Fruit fly (Drosophila melanogaster) whole organism, embryonic: ENCODE measurements around the gene CG7912.
A peak's percentile ranks its signal among the peaks of the same experiment; 100 is the strongest.

ENCODE experiments used
- CG10979 ChIP-seq: fragments of 200-800 bp; sonication (Bioruptor generic); optimal IDR thresholded peaks from 2 replicates; lab custom pipeline; 2018; ENCODE audit warnings: missing biosample characterization, mild to moderate bottlenecking, missing genetic modification characterization, moderate library complexity
- CG12219 ChIP-seq: fragments of 200-800 bp; sonication (Bioruptor generic); optimal IDR thresholded peaks from 3 replicates; lab custom pipeline; 2018; ENCODE audit warnings: missing biosample characterization, mild to moderate bottlenecking, missing genetic modification characterization
- CG13287 ChIP-seq: fragments of 200-800 bp; sonication (Bioruptor generic); IDR thresholded peaks from 2 replicates; pipeline ENCODE4 v1.3.6; 2022; ENCODE audit warnings: missing biosample characterization, missing genetic modification characterization; ENCODE audit not compliant: partially characterized antibody
- CG13624 ChIP-seq: fragments of 200-800 bp; sonication (Bioruptor generic); optimal IDR thresholded peaks from 2 replicates; lab custom pipeline; 2016; ENCODE audit warnings: missing biosample characterization, missing genetic modification characterization
- CG15514 ChIP-seq: fragments of 200-800 bp; sonication (Bioruptor generic); optimal IDR thresholded peaks from 3 replicates; lab custom pipeline; 2017; ENCODE audit warnings: missing biosample characterization, missing genetic modification characterization, mild to moderate bottlenecking, moderate library complexity, missing genetic modification reagents
- CG15601 ChIP-seq: fragments of 200-800 bp; sonication (Bioruptor generic); optimal IDR thresholded peaks from 3 replicates; lab custom pipeline; 2019; ENCODE audit warnings: missing biosample characterization, mild to moderate bottlenecking, missing genetic modification characterization, moderate library complexity
- CG17568 ChIP-seq: fragments of 200-800 bp; sonication (Bioruptor generic); optimal IDR thresholded peaks from 2 replicates; lab custom pipeline; 2018; ENCODE audit warnings: missing biosample characterization, mild to moderate bottlenecking, missing genetic modification characterization, moderate library complexity
- CG17912 ChIP-seq: fragments of 200-800 bp; sonication (Bioruptor generic); optimal IDR thresholded peaks from 2 replicates; lab custom pipeline; 2018; ENCODE audit warnings: missing biosample characterization, mild to moderate bottlenecking, missing genetic modification characterization
- CG2712 ChIP-seq: fragments of 200-800 bp; optimal IDR thresholded peaks from 3 replicates; lab custom pipeline; 2019; ENCODE audit warnings: missing biosample characterization, mild to moderate bottlenecking, missing genetic modification characterization, moderate library complexity
- CG34224 ChIP-seq: fragments of 200-800 bp; sonication (Bioruptor generic); IDR thresholded peaks from 3 replicates; pipeline ENCODE4 v1.3.6; 2022; ENCODE audit warnings: missing biosample characterization, missing genetic modification characterization; ENCODE audit not compliant: partially characterized antibody
- CG6254 ChIP-seq: fragments of 200-800 bp; sonication (Bioruptor generic); optimal IDR thresholded peaks from 3 replicates; lab custom pipeline; 2017; ENCODE audit warnings: mild to moderate bottlenecking, missing biosample characterization, missing genetic modification reagents, missing genetic modification characterization
- CG6683 ChIP-seq: fragments of 200-800 bp; sonication (Bioruptor generic); optimal IDR thresholded peaks from 2 replicates; lab custom pipeline; 2017; ENCODE audit warnings: missing biosample characterization, mild to moderate bottlenecking, missing genetic modification characterization, missing genetic modification reagents
- CG6791 ChIP-seq: fragments of 200-800 bp; sonication (Bioruptor generic); IDR thresholded peaks from 3 replicates; pipeline ENCODE4 v1.3.6; 2022; ENCODE audit warnings: missing biosample characterization, missing genetic modification characterization; ENCODE audit not compliant: partially characterized antibody
- CG7987 ChIP-seq: fragments of 200-800 bp; sonication (Bioruptor generic); optimal IDR thresholded peaks from 2 replicates; lab custom pipeline; 2018; ENCODE audit warnings: missing biosample characterization, mild to moderate bottlenecking, missing genetic modification characterization, moderate library complexity
- CG8478 ChIP-seq: fragments of >200 bp; optimal IDR thresholded peaks from 2 replicates; lab custom pipeline; 2018
- CG8944 ChIP-seq: fragments of 200-800 bp; sonication (Bioruptor generic); optimal IDR thresholded peaks from 3 replicates; lab custom pipeline; 2016; ENCODE audit warnings: missing biosample characterization, missing genetic modification characterization
- CTCF ChIP-seq: fragments of 200-800 bp; sonication (Bioruptor generic); optimal IDR thresholded peaks from 2 replicates; lab custom pipeline; 2017; ENCODE audit warnings: missing biosample characterization, mild to moderate bottlenecking, missing genetic modification characterization, moderate library complexity
- Dll ChIP-seq: fragments of 200-800 bp; sonication (Bioruptor generic); IDR thresholded peaks from 4 replicates; pipeline ENCODE4 v1.3.6; 2022; ENCODE audit warnings: missing biosample characterization, missing genetic modification characterization; ENCODE audit not compliant: partially characterized antibody
- ERR ChIP-seq: fragments of 200-800 bp; sonication (Bioruptor generic); optimal IDR thresholded peaks from 2 replicates; lab custom pipeline; 2016; ENCODE audit warnings: missing biosample characterization, missing genetic modification characterization
- HmgD ChIP-seq: fragments of 200-800 bp; sonication (Bioruptor generic); optimal IDR thresholded peaks from 3 replicates; lab custom pipeline; 2016; ENCODE audit warnings: missing biosample characterization, missing genetic modification characterization
- HmgZ ChIP-seq: fragments of 200-800 bp; sonication (Bioruptor generic); optimal IDR thresholded peaks from 2 replicates; lab custom pipeline; 2018; ENCODE audit warnings: missing biosample characterization, mild to moderate bottlenecking, missing genetic modification characterization
- Mad ChIP-seq: fragments of 200-800 bp; sonication (Bioruptor generic); optimal IDR thresholded peaks from 2 replicates; lab custom pipeline; 2016; ENCODE audit warnings: missing biosample characterization, missing genetic modification characterization
- Meics ChIP-seq: fragments of 200-800 bp; sonication (Bioruptor generic); optimal IDR thresholded peaks from 2 replicates; lab custom pipeline; 2017; ENCODE audit warnings: missing biosample characterization, mild to moderate bottlenecking, missing genetic modification characterization
- NFAT ChIP-seq: fragments of 200-800 bp; sonication (Bioruptor generic); IDR thresholded peaks from 2 replicates; pipeline ENCODE4 v1.3.6; 2022; ENCODE audit warnings: missing biosample characterization, missing genetic modification characterization
- NfI ChIP-seq: fragments of 200-800 bp; sonication (Bioruptor generic); optimal IDR thresholded peaks from 3 replicates; lab custom pipeline; 2018; ENCODE audit warnings: missing biosample characterization, mild to moderate bottlenecking, missing genetic modification characterization, moderate library complexity
- Opbp ChIP-seq: fragments of 200-800 bp; sonication (Bioruptor generic); IDR thresholded peaks from 3 replicates; pipeline ENCODE4 v1.3.6; 2022; ENCODE audit warnings: missing biosample characterization, missing genetic modification characterization; ENCODE audit not compliant: partially characterized antibody
- Sox102F ChIP-seq: fragments of 200-800 bp; sonication (Bioruptor generic); optimal IDR thresholded peaks from 2 replicates; lab custom pipeline; 2018; ENCODE audit warnings: missing biosample characterization, mild to moderate bottlenecking, missing genetic modification characterization, moderate library complexity
- ac ChIP-seq: fragments of 200-800 bp; sonication (Bioruptor generic); optimal IDR thresholded peaks from 3 replicates; lab custom pipeline; 2017; ENCODE audit warnings: missing biosample characterization, mild to moderate bottlenecking, missing genetic modification characterization
- bbx ChIP-seq: fragments of 200-800 bp; sonication (Bioruptor generic); IDR thresholded peaks from 2 replicates; pipeline ENCODE4 v1.3.6; 2022; ENCODE audit warnings: missing biosample characterization, missing genetic modification characterization; ENCODE audit not compliant: partially characterized antibody
- ci ChIP-seq: fragments of 200-800 bp; sonication (Bioruptor generic); IDR thresholded peaks from 3 replicates; pipeline ENCODE4 v1.3.6; 2022; ENCODE audit warnings: missing biosample characterization, missing genetic modification characterization
- crp ChIP-seq, 2 experiments: fragments of 200-800 bp; sonication (Bioruptor generic); optimal IDR thresholded peaks; 2 replicates in 1 of 2; 3 replicates in 1 of 2; lab custom pipeline; 2017; ENCODE audit warnings: missing biosample characterization in 2 of 2, missing genetic modification characterization in 2 of 2, mild to moderate bottlenecking in 1 of 2, moderate library complexity in 1 of 2
- disco-r ChIP-seq: fragments of 200-800 bp; sonication (Bioruptor generic); optimal IDR thresholded peaks from 2 replicates; lab custom pipeline; 2016; ENCODE audit warnings: missing biosample characterization, missing genetic modification characterization
- dpn ChIP-seq, 2 experiments: fragments of 200-800 bp; sonication (Bioruptor generic); optimal IDR thresholded peaks; 3 replicates each; lab custom pipeline; 2016; ENCODE audit warnings: missing biosample characterization in 2 of 2, missing genetic modification characterization in 2 of 2
- ken ChIP-seq: fragments of 200-800 bp; sonication (Bioruptor generic); IDR thresholded peaks from 3 replicates; pipeline ENCODE4 v1.3.6; 2022; ENCODE audit warnings: missing biosample characterization, missing genetic modification characterization
- maf-S ChIP-seq: fragments of 200-800 bp; sonication (Bioruptor generic); optimal IDR thresholded peaks from 2 replicates; lab custom pipeline; 2016; ENCODE audit warnings: missing biosample characterization, missing genetic modification characterization
- pan ChIP-seq, 4 experiments: fragments of >200 bp in 3 of 4; fragments of 200-800 bp in 1 of 4; sonication (Bioruptor generic) in 1 of 4; optimal IDR thresholded peaks in 3 of 4; IDR thresholded peaks in 1 of 4; 2 replicates each; pipeline versions ENCODE4 v1.3.6 to Lab custom; 2017 to 2022; ENCODE audit warnings: missing biosample characterization in 2 of 4, missing genetic modification characterization in 2 of 4, mixed read lengths in 1 of 4
- pzg ChIP-seq: fragments of 200-800 bp; sonication (Bioruptor generic); optimal IDR thresholded peaks from 3 replicates; lab custom pipeline; 2018; ENCODE audit warnings: missing biosample characterization, mild to moderate bottlenecking, missing genetic modification characterization, moderate library complexity
- ranshi ChIP-seq: fragments of 200-800 bp; sonication (Bioruptor generic); IDR thresholded peaks from 2 replicates; pipeline ENCODE4 v1.3.6; 2022; ENCODE audit warnings: missing biosample characterization, missing genetic modification characterization
- repo ChIP-seq: fragments of 200-800 bp; sonication (Bioruptor generic); optimal IDR thresholded peaks from 2 replicates; lab custom pipeline; 2016; ENCODE audit warnings: missing biosample characterization, missing genetic modification characterization
- row ChIP-seq: fragments of 200-800 bp; sonication (Bioruptor generic); IDR thresholded peaks from 3 replicates; pipeline ENCODE4 v1.3.6; 2022; ENCODE audit warnings: missing biosample characterization, missing genetic modification characterization
- sc ChIP-seq, 3 experiments: fragments of >200 bp in 2 of 3; fragments of 200-800 bp in 1 of 3; sonication (Bioruptor generic) in 1 of 3; optimal IDR thresholded peaks; 2 replicates in 2 of 3; 3 replicates in 1 of 3; lab custom pipeline; 2017; ENCODE audit warnings: mild to moderate bottlenecking in 1 of 3, missing biosample characterization in 1 of 3, missing genetic modification characterization in 1 of 3, missing genetic modification reagents in 1 of 3
- sens ChIP-seq: fragments of 200-800 bp; sonication (Bioruptor generic); peaks from one replicate; lab custom pipeline; 2016; ENCODE audit warnings: missing biosample characterization, missing genetic modification characterization
- slbo ChIP-seq: fragments of 200-800 bp; sonication (Bioruptor generic); IDR thresholded peaks from 2 replicates; pipeline ENCODE4 v1.3.6; 2022; ENCODE audit warnings: missing biosample characterization, missing genetic modification characterization
- slou ChIP-seq: fragments of 200-800 bp; sonication (Bioruptor generic); optimal IDR thresholded peaks from 3 replicates; lab custom pipeline; 2016; ENCODE audit warnings: missing biosample characterization, missing genetic modification characterization
- trem ChIP-seq: fragments of 200-800 bp; optimal IDR thresholded peaks from 3 replicates; lab custom pipeline; 2019; ENCODE audit warnings: missing biosample characterization, mild to moderate bottlenecking, missing genetic modification characterization, moderate library complexity
- usp ChIP-seq: fragments of >200 bp; optimal IDR thresholded peaks from 2 replicates; lab custom pipeline; 2017; ENCODE audit warnings: missing biosample characterization, missing genetic modification characterization
- vvl ChIP-seq: fragments of 200-800 bp; sonication (Bioruptor generic); IDR thresholded peaks from 2 replicates; pipeline ENCODE4 v1.3.6; 2022; ENCODE audit warnings: missing biosample characterization, missing genetic modification characterization

CG7912 gene

DNA sequence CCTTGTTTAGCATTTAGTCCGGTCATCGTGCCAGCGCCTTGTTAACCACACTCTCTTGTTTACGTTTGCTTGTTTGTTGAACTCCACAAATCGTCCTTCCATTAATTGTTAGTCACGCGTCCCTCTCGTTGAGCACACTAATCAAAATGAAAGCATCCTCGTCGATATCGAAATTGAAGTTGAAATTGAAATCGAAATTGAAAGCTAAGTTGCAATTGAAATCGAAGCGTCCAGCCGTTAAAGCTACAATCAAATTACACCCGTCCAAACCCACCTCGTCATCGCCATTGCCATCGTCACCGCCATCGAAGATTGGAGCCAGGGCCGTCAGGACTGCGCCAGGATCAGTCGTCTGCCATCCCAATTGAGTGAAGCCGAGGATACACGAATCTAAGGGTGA lies 14.5 kb upstream of the CG7912 start:
- TF ChIP-seq CG10979 (tag; lab: Kevin White, UChicago), result no peak
- TF ChIP-seq vvl (GFP tag; lab: Robert Waterston, UW), result 0 out of 2 replicates have a peak, but pooled peaks have one; percentile 8
- TF ChIP-seq CG15601, result peak; percentile 97

DNA sequence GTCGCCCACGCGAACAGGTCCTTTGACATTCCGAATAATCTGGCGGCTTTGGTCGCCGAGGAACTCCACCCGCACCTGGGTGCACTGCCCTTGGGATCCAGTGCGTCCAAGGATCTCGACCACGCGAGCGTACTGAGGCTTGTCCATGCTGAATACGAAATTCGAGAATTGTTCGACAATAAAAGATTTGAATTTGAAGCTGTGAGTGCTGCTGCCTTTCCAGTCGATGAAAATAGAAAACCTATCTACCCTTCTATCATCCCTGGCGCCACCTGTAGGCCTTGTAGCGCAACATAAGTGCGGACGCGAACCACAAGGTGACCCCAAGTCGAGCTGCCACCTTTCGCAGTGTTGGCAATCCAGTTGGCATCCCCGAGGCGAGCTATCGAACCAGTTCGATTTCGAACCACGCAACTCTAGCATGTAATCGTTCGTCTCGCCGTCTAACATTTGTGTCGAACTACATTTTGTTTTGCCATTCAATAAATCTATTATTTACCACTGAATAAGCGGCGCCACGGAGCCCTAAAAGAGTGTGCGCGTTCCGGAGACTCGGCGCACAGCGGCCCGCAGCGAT lies 13.6 kb upstream of the CG7912 start, which contains the start of the genes RpS28a and Axn:
Gene RpS28a, minus strand, starts transcription at position 197 of the 577 bp plus-strand sequence.
Gene Axn, plus strand, starts transcription at position 391 of the 577 bp plus-strand sequence.
- TF ChIP-seq CTCF (GFP tag; lab: Kevin White, UChicago), result peak; percentile 97
- no peak for TF ChIP-seq NfI (GFP tag; lab: Kevin White, UChicago)
- TF ChIP-seq CG7987 (GFP tag; lab: Kevin White, UChicago), result peak; percentile 39
- no peak for TF ChIP-seq ranshi (GFP tag; lab: Robert Waterston, UW)
- peak; percentile 31 for TF ChIP-seq HmgZ (tag; lab: Kevin White, UChicago)
- peak; percentile 32; the same call in 1 of the 3 replicates for TF ChIP-seq ci (GFP tag; lab: Robert Waterston, UW)
- TF ChIP-seq ERR (GFP tag; lab: Kevin White, UChicago), result peak; percentile 94
- peak; percentile 50 for TF ChIP-seq CG8944 (GFP tag; lab: Kevin White, UChicago)
- peak; percentile 37 to 42 for TF ChIP-seq dpn (GFP tag; optimal IDR thresholded peaks at IDR 0.05; lab: Kevin White, UChicago)
- TF ChIP-seq repo (GFP tag; lab: Kevin White, UChicago), result no peak
- TF ChIP-seq CG6683 (GFP tag; lab: Kevin White, UChicago), result no peak
- peak; percentile 52 for TF ChIP-seq slbo (GFP tag; lab: Robert Waterston, UW)
- no peak for TF ChIP-seq CG17568 (GFP tag; lab: Kevin White, UChicago)
- peak; percentile 99 for TF ChIP-seq trem
- TF ChIP-seq HmgD (GFP tag; lab: Kevin White, UChicago), result peak; percentile 83
- TF ChIP-seq CG13624 (GFP tag; lab: Kevin White, UChicago), result peak; percentile 28
- TF ChIP-seq pan (optimal IDR thresholded peaks at IDR 0.05; lab: Kevin White, UChicago), result no peak
- peak in 1 of 2 experiments; percentile 26 for TF ChIP-seq pan (GFP tag; optimal IDR thresholded peaks at IDR 0.05 in 1 of 2, IDR thresholded peaks at IDR 0.05 in 1 of 2)
- TF ChIP-seq CG17912 (GFP tag; lab: Kevin White, UChicago), result peak; percentile 32
- peak; percentile 76; the same call in 3 of the 4 replicates for TF ChIP-seq Dll (GFP tag; lab: Robert Waterston, UW)
- peak; percentile 26; the same call in 2 of the 3 replicates for TF ChIP-seq row (GFP tag; lab: Robert Waterston, UW)
- peak; percentile 26 for TF ChIP-seq maf-S (GFP tag; lab: Kevin White, UChicago)
- peak; percentile 81 for TF ChIP-seq CG8478 (lab: Kevin White, UChicago)
- 0 out of 3 replicates have a peak, but pooled peaks have one; percentile 10 for TF ChIP-seq CG34224 (GFP tag; lab: Robert Waterston, UW)
- no peak for TF ChIP-seq CG12219
- TF ChIP-seq sens (GFP tag; lab: Kevin White, UChicago), result peak; percentile 77
- TF ChIP-seq CG2712 (tag; lab: Kevin White, UChicago), result peak; percentile 44
- TF ChIP-seq CG15514 (GFP tag; lab: Kevin White, UChicago), result peak; percentile 100
- TF ChIP-seq CG6791 (GFP tag; lab: Robert Waterston, UW), result peak; percentile 4; the same call in 1 of the 3 replicates
- TF ChIP-seq crp (GFP tag; optimal IDR thresholded peaks at IDR 0.05; lab: Kevin White, UChicago), result peak in 1 of 2 experiments; percentile 54
- TF ChIP-seq sc (optimal IDR thresholded peaks at IDR 0.05; lab: Kevin White, UChicago), result no peak
- TF ChIP-seq sc (GFP tag; optimal IDR thresholded peaks at IDR 0.05; lab: Kevin White, UChicago), result no peak
- TF ChIP-seq ken, result 0 out of 3 replicates have a peak, but pooled peaks have one; percentile 41
- TF ChIP-seq Opbp (GFP tag; lab: Robert Waterston, UW), result peak; percentile 56; the same call in 2 of the 3 replicates
- TF ChIP-seq pzg, result peak; percentile 98
- peak; percentile 57 for TF ChIP-seq CG13287 (GFP tag; lab: Robert Waterston, UW)
- no peak for TF ChIP-seq Meics (GFP tag; lab: Kevin White, UChicago)
- TF ChIP-seq bbx (GFP tag; lab: Robert Waterston, UW), result peak; percentile 66
- no peak for TF ChIP-seq Mad
- TF ChIP-seq disco-r (GFP tag; lab: Kevin White, UChicago), result no peak
- TF ChIP-seq ac (GFP tag; lab: Kevin White, UChicago), result no peak
- TF ChIP-seq slou, result no peak
- peak; percentile 66 for TF ChIP-seq NFAT (GFP tag; lab: Robert Waterston, UW)
- no peak for TF ChIP-seq Sox102F (GFP tag; lab: Kevin White, UChicago)
- TF ChIP-seq CG6254 (GFP tag; lab: Kevin White, UChicago), result peak; percentile 86
- no peak for TF ChIP-seq usp (GFP tag; lab: Kevin White, UChicago)
